Worm (Caenorhabditis elegans): ENCODE results near the gene C14C11.2.

DNA sequence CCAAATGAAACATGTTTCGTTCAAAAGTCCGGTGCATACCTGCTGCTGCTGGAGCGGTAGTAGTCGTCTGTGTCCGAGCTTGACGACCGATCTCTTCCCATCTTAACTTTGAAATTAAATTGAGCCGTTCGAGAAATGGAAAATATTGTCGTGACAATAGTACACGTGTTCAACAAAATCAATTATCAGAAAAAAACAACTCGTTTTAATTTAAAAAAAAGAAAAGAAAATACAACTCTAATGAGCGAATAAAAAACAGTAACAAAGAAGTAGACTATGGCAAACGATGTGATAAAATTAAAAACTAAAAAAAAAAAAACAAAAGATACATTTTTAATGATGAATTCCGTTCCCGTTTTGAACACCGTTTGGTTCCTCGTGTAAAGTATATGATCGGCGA lies 21.6 kb downstream of the C14C11.2 start, which contains the start of gene prp-39:
- TF ChIP-seq F13C5.2 (tag; optimal IDR thresholded peaks at IDR 0.05) (no peak), hmbx-1 (tag; optimal IDR thresholded peaks at IDR 0.05) (no peak), sea-1 (GFP tag; conservative IDR thresholded peaks at IDR 0.05) (no peak), ama-1 (optimal IDR thresholded peaks at IDR 0.05) (no peak), scrt-1 (GFP tag; IDR thresholded peaks at IDR 0.05) (no peak), flt-1 (GFP tag; IDR thresholded peaks at IDR 0.05) (no peak), hnd-1 (tag; optimal IDR thresholded peaks at IDR 0.05) (no peak), hmg-4 (GFP tag; optimal IDR thresholded peaks at IDR 0.05) (no peak)
